Fruit fly (Drosophila melanogaster) Kc167 (cell line): ENCODE measurements around the gene lic.

ENCODE experiments used
- Myc ChIP-seq: fragments of >200 bp; optimal IDR thresholded peaks from 2 replicates; lab custom pipeline; 2017; ENCODE audit warnings: missing external identifiers
- h ChIP-seq: fragments of >200 bp; optimal IDR thresholded peaks from 3 replicates; lab custom pipeline; 2018; ENCODE audit warnings: missing external identifiers
- insv ChIP-seq: fragments of >200 bp; optimal IDR thresholded peaks from 3 replicates; lab custom pipeline; 2018; ENCODE audit warnings: missing external identifiers
- psq ChIP-seq: fragments of >200 bp; optimal IDR thresholded peaks from 2 replicates; lab custom pipeline; 2017; ENCODE audit warnings: missing external identifiers

DNA sequence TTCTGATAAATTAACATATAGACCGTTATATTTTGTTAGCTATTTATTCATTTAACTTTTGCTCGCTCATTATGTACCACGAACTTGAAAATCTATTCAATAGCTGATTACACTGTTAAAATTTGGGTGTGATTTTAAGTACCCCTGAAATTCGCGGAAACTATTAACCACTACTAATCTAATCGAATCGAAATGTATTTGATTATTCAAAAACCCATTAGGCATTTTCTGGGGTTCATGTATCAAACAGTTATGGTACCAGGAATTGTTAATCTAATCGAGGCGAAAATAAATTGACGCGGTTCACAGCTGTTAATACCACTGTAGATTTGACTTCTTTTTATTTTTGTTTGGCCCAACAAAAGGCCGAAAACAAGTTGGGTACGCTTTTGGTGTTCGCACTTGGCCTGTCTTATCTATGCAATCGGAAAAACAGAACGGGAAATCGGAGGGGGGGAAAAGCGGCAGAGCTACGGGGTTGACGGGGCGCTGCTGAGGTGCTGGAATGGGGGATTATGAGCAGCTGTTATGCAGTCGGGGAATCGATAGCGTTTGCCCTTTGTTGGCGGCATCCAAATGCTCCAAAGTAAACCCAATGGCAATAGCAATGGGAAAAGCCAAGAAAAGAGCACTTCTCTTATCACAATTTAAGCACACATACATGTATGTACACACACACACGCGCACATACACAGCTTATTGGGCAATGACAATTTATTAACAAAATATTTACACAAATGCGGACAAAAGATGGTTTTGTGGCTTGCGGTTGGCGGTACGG lies 2.7 kb upstream of the lic start:
- TF ChIP-seq psq (lab: Kevin White, UChicago) (no peak), Myc (lab: Kevin White, UChicago) (no peak), insv (lab: Kevin White, UChicago) (no peak), h (lab: Kevin White, UChicago) (no peak)
